Worm (Caenorhabditis elegans): ENCODE measurements around the gene slc-17.7.

DNA sequence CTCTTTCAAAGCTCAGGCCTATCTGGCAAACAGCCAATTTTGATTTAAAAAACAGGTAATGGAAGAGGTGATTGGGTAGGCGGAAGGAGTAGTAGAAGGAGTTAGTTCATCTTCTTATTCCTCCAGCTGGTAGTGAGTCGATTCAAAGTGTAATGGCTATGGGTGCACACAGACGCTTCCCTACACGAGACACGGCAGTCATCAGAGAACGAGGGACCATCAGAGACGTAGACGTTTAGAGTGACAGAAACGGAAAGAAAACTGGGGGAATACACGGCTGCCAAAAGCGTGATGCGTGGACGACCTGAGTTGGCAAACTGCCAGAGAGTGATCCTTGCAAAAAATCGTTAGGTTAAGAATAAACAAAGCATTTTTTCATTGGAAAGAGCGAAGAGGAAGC is 18.9 kb downstream of the slc-17.7 start:
- TF ChIP-seq flt-1 (GFP tag; IDR thresholded peaks at IDR 0.05) (no peak), med-1 (GFP tag; optimal IDR thresholded peaks at IDR 0.05; ENCODE audit: insufficient read depth) (no peak), cog-1 (tag; optimal IDR thresholded peaks at IDR 0.05) (no peak), tab-1 (GFP tag; IDR thresholded peaks at IDR 0.05) (no peak), ztf-23 (GFP tag; IDR thresholded peaks at IDR 0.05) (no peak), ref-1 (GFP tag; conservative IDR thresholded peaks at IDR 0.05) (no peak), T22C8.4 (GFP tag; IDR thresholded peaks at IDR 0.05) (no peak), ztf-29 (GFP tag; IDR thresholded peaks at IDR 0.05) (no peak), klf-2 (GFP tag; conservative IDR thresholded peaks at IDR 0.05) (no peak)

Data from whole organism, midembryonic.